Fruit fly (Drosophila melanogaster) whole organism, adult: ENCODE data around the gene CG8630.

Experiments used
- CG11617 ChIP-seq: fragments of 200-800 bp; sonication (Bioruptor generic); optimal IDR thresholded peaks from 2 replicates; lab custom pipeline; 2017; ENCODE audit warnings: mild to moderate bottlenecking, missing biosample characterization, missing genetic modification reagents, missing genetic modification characterization
- CG14711 ChIP-seq: fragments of 200-800 bp; sonication (Bioruptor generic); optimal IDR thresholded peaks from 2 replicates; lab custom pipeline; 2018; ENCODE audit warnings: missing biosample characterization, mild to moderate bottlenecking, missing genetic modification characterization, moderate library complexity
- CG1620 ChIP-seq: fragments of 200-800 bp; sonication (Bioruptor generic); optimal IDR thresholded peaks from 2 replicates; lab custom pipeline; 2016; ENCODE audit warnings: missing biosample characterization, missing genetic modification characterization
- CG5204 ChIP-seq: fragments of 200-800 bp; sonication (Bioruptor generic); optimal IDR thresholded peaks from 2 replicates; lab custom pipeline; 2016; ENCODE audit warnings: missing biosample characterization, missing genetic modification characterization
- CG7101 ChIP-seq: fragments of 200-800 bp; sonication (Bioruptor generic); optimal IDR thresholded peaks from 2 replicates; lab custom pipeline; 2018; ENCODE audit warnings: missing biosample characterization, mild to moderate bottlenecking, missing genetic modification characterization, moderate library complexity
- Clk ChIP-seq: fragments of 200-800 bp; sonication (Bioruptor generic); optimal IDR thresholded peaks from 2 replicates; lab custom pipeline; 2017; ENCODE audit warnings: missing biosample characterization, missing genetic modification characterization
- Hr96 ChIP-seq: fragments of 200-800 bp; sonication (Bioruptor generic); optimal IDR thresholded peaks from 2 replicates; lab custom pipeline; 2016; ENCODE audit warnings: missing biosample characterization, missing genetic modification characterization
- Mnt ChIP-seq: fragments of 200-800 bp; sonication (Bioruptor generic); optimal IDR thresholded peaks from 2 replicates; lab custom pipeline; 2016; ENCODE audit warnings: missing biosample characterization, mild to moderate bottlenecking, missing genetic modification characterization
- cic ChIP-seq: fragments of 200-800 bp; sonication (Bioruptor generic); optimal IDR thresholded peaks from 2 replicates; lab custom pipeline; 2017; ENCODE audit warnings: missing biosample characterization, mild to moderate bottlenecking, missing genetic modification characterization, moderate library complexity
- toe ChIP-seq: fragments of 200-800 bp; sonication (Bioruptor generic); optimal IDR thresholded peaks from 2 replicates; lab custom pipeline; 2016; ENCODE audit warnings: missing biosample characterization, missing genetic modification characterization

dm6 chr3R:13274257-13274796, 5.2 kb upstream of the CG8630 start:
- no peak for TF ChIP-seq Clk
- TF ChIP-seq Hr96 (GFP tag; lab: Kevin White, UChicago), result no peak
- TF ChIP-seq Mnt (GFP tag; lab: Kevin White, UChicago), result no peak
- no peak for TF ChIP-seq CG11617 (GFP tag; lab: Kevin White, UChicago)
- no peak for TF ChIP-seq CG5204 (GFP tag; lab: Kevin White, UChicago)
- TF ChIP-seq CG14711 (tag; lab: Kevin White, UChicago), result no peak
- no peak for TF ChIP-seq CG1620 (GFP tag; lab: Kevin White, UChicago)
- TF ChIP-seq CG7101 (tag; lab: Kevin White, UChicago), result no peak
- no peak for TF ChIP-seq cic (GFP tag; lab: Kevin White, UChicago)
- no peak for TF ChIP-seq toe
